Fruit fly (Drosophila melanogaster) whole organism, embryonic: ENCODE measurements around the gene Rab3GAP1.
A peak's percentile ranks its signal among the peaks of the same experiment; 100 is the strongest.

Experiments used
- Atf3 ChIP-seq: fragments of 200-800 bp; sonication (Bioruptor generic); optimal IDR thresholded peaks from 3 replicates; lab custom pipeline; 2016; ENCODE audit warnings: missing biosample characterization, missing genetic modification characterization
- B-H1 ChIP-seq: fragments of 200-800 bp; sonication (Bioruptor generic); IDR thresholded peaks from 3 replicates; pipeline ENCODE4 v1.3.6; 2022; ENCODE audit warnings: missing biosample characterization, missing genetic modification characterization
- Bdp1 ChIP-seq: fragments of 200-800 bp; sonication (Bioruptor generic); optimal IDR thresholded peaks from 3 replicates; lab custom pipeline; 2016; ENCODE audit warnings: missing biosample characterization, missing genetic modification characterization
- BtbVII ChIP-seq: fragments of 200-800 bp; sonication (Bioruptor generic); optimal IDR thresholded peaks from 3 replicates; lab custom pipeline; 2017; ENCODE audit warnings: missing biosample characterization, mild to moderate bottlenecking, missing genetic modification characterization
- C15 ChIP-seq: fragments of 200-800 bp; sonication (Bioruptor generic); IDR thresholded peaks from 3 replicates; pipeline ENCODE4 v1.3.6; 2022; ENCODE audit warnings: missing biosample characterization, missing genetic modification characterization
- CG15073 ChIP-seq: fragments of 200-800 bp; sonication (Bioruptor generic); optimal IDR thresholded peaks from 2 replicates; lab custom pipeline; 2016; ENCODE audit warnings: missing biosample characterization, missing genetic modification characterization
- CG1529 ChIP-seq: fragments of 200-800 bp; sonication (Bioruptor generic); optimal IDR thresholded peaks from 3 replicates; lab custom pipeline; 2018; ENCODE audit warnings: missing biosample characterization, missing genetic modification characterization
- CG15479 ChIP-seq: fragments of 200-800 bp; sonication (Bioruptor generic); optimal IDR thresholded peaks from 3 replicates; lab custom pipeline; 2019; ENCODE audit warnings: missing biosample characterization, mild to moderate bottlenecking, missing genetic modification characterization, moderate library complexity
- CG15696 ChIP-seq: fragments of 200-800 bp; sonication (Bioruptor generic); optimal IDR thresholded peaks from 2 replicates; lab custom pipeline; 2019; ENCODE audit warnings: missing biosample characterization, mild to moderate bottlenecking, missing genetic modification characterization, moderate library complexity
- CG17328 ChIP-seq: fragments of 200-800 bp; sonication (Bioruptor generic); IDR thresholded peaks from 2 replicates; pipeline ENCODE4 v1.3.6; 2022; ENCODE audit warnings: missing biosample characterization, missing genetic modification characterization
- CG18476 ChIP-seq: fragments of 200-800 bp; sonication (Bioruptor generic); optimal IDR thresholded peaks from 2 replicates; lab custom pipeline; 2016; ENCODE audit warnings: missing biosample characterization, mild to moderate bottlenecking, missing genetic modification characterization
- CG18599 ChIP-seq: fragments of 200-800 bp; sonication (Bioruptor generic); optimal IDR thresholded peaks from 3 replicates; lab custom pipeline; 2017; ENCODE audit warnings: missing biosample characterization, missing genetic modification characterization, mild to moderate bottlenecking, moderate library complexity, missing genetic modification reagents
- CG18764 ChIP-seq: fragments of 200-800 bp; sonication (Bioruptor generic); optimal IDR thresholded peaks from 3 replicates; lab custom pipeline; 2016; ENCODE audit warnings: missing biosample characterization, missing genetic modification characterization
- CG2120 ChIP-seq: fragments of 200-800 bp; sonication (Bioruptor generic); optimal IDR thresholded peaks from 3 replicates; lab custom pipeline; 2016; ENCODE audit warnings: missing biosample characterization, missing genetic modification characterization
- CG31224 ChIP-seq: fragments of 200-800 bp; sonication (Bioruptor generic); IDR thresholded peaks from 2 replicates; pipeline ENCODE4 v1.3.6; 2022; ENCODE audit warnings: missing biosample characterization, missing genetic modification characterization
- CG3407 ChIP-seq: fragments of 200-800 bp; sonication (Bioruptor generic); optimal IDR thresholded peaks from 2 replicates; lab custom pipeline; 2018; ENCODE audit warnings: missing biosample characterization, mild to moderate bottlenecking, missing genetic modification characterization
- CG5953 ChIP-seq: fragments of 200-800 bp; sonication (Bioruptor generic); IDR thresholded peaks from 2 replicates; pipeline ENCODE4 v1.3.6; 2022; ENCODE audit warnings: missing biosample characterization, missing genetic modification characterization
- CG6175 ChIP-seq: fragments of 200-800 bp; sonication (Bioruptor generic); IDR thresholded peaks from 3 replicates; pipeline ENCODE4 v1.3.6; 2022; ENCODE audit warnings: missing biosample characterization, missing genetic modification characterization
- CG8478 ChIP-seq: fragments of >200 bp; optimal IDR thresholded peaks from 2 replicates; lab custom pipeline; 2018
- CG8765 ChIP-seq: fragments of 200-800 bp; sonication (Bioruptor generic); IDR thresholded peaks from 2 replicates; pipeline ENCODE4 v1.3.6; 2022; ENCODE audit warnings: missing biosample characterization, missing genetic modification characterization
- CG9437 ChIP-seq: fragments of 200-800 bp; sonication (Bioruptor generic); optimal IDR thresholded peaks from 2 replicates; lab custom pipeline; 2018; ENCODE audit warnings: missing biosample characterization, mild to moderate bottlenecking, missing genetic modification characterization
- Deaf1 ChIP-seq: fragments of 200-800 bp; optimal IDR thresholded peaks from 3 replicates; lab custom pipeline; 2019; ENCODE audit warnings: missing biosample characterization, mild to moderate bottlenecking, missing genetic modification characterization, moderate library complexity
- Dfd ChIP-seq, 2 experiments: fragments of >200 bp; optimal IDR thresholded peaks; 2 replicates each; lab custom pipeline; 2017; ENCODE audit warnings: missing biosample characterization in 2 of 2, missing genetic modification characterization in 2 of 2
- Gsc ChIP-seq: fragments of 200-800 bp; sonication (Bioruptor generic); IDR thresholded peaks from 2 replicates; pipeline ENCODE4 v1.3.6; 2022; ENCODE audit warnings: missing biosample characterization, missing genetic modification characterization
- HLH4C ChIP-seq: fragments of 200-800 bp; sonication (Bioruptor generic); IDR thresholded peaks from 3 replicates; pipeline ENCODE4 v1.3.6; 2022; ENCODE audit warnings: missing biosample characterization, missing genetic modification characterization; ENCODE audit not compliant: partially characterized antibody
- MBD-R2 ChIP-seq: fragments of 200-800 bp; sonication (Bioruptor generic); IDR thresholded peaks from 2 replicates; pipeline ENCODE4 v1.3.6; 2022; ENCODE audit warnings: missing biosample characterization, missing genetic modification characterization
- MESR4 ChIP-seq: fragments of 200-800 bp; sonication (Bioruptor generic); optimal IDR thresholded peaks from 2 replicates; lab custom pipeline; 2018; ENCODE audit warnings: missing biosample characterization, mild to moderate bottlenecking, missing genetic modification characterization, moderate library complexity
- Myb ChIP-seq: fragments of 200-800 bp; sonication (Bioruptor generic); optimal IDR thresholded peaks from 2 replicates; lab custom pipeline; 2016; ENCODE audit warnings: missing biosample characterization, missing genetic modification characterization
- NFAT ChIP-seq: fragments of 200-800 bp; sonication (Bioruptor generic); IDR thresholded peaks from 2 replicates; pipeline ENCODE4 v1.3.6; 2022; ENCODE audit warnings: missing biosample characterization, missing genetic modification characterization
- Nf-YC ChIP-seq: fragments of 200-800 bp; optimal IDR thresholded peaks from 3 replicates; lab custom pipeline; 2019; ENCODE audit warnings: missing biosample characterization, mild to moderate bottlenecking, missing genetic modification characterization, moderate library complexity
- Ptx1 ChIP-seq: fragments of 200-800 bp; sonication (Bioruptor generic); IDR thresholded peaks from 2 replicates; pipeline ENCODE4 v1.3.6; 2022; ENCODE audit warnings: missing biosample characterization, missing genetic modification characterization
- Rx ChIP-seq: fragments of 200-800 bp; sonication (Bioruptor generic); IDR thresholded peaks from 2 replicates; pipeline ENCODE4 v1.3.6; 2022; ENCODE audit warnings: missing biosample characterization, missing genetic modification characterization
- Sox100B ChIP-seq: fragments of 200-800 bp; sonication (Bioruptor generic); optimal IDR thresholded peaks from 3 replicates; lab custom pipeline; 2018; ENCODE audit warnings: missing biosample characterization, mild to moderate bottlenecking, missing genetic modification characterization
- Usf ChIP-seq: fragments of 200-800 bp; sonication (Bioruptor generic); optimal IDR thresholded peaks from 2 replicates; lab custom pipeline; 2017; ENCODE audit warnings: missing genotype, missing biosample characterization, missing genetic modification characterization
- Xrp1 ChIP-seq: fragments of 200-800 bp; sonication (Bioruptor generic); IDR thresholded peaks from 2 replicates; pipeline ENCODE4 v1.3.6; 2022; ENCODE audit warnings: missing biosample characterization, missing genetic modification characterization
- ash1 ChIP-seq: fragments of 200-800 bp; sonication (Bioruptor generic); optimal IDR thresholded peaks from 2 replicates; lab custom pipeline; 2018; ENCODE audit warnings: missing biosample characterization, mild to moderate bottlenecking, missing genetic modification characterization
- ci ChIP-seq: fragments of 200-800 bp; sonication (Bioruptor generic); IDR thresholded peaks from 3 replicates; pipeline ENCODE4 v1.3.6; 2022; ENCODE audit warnings: missing biosample characterization, missing genetic modification characterization
- crol ChIP-seq: fragments of 200-800 bp; sonication (Bioruptor generic); IDR thresholded peaks from 2 replicates; pipeline ENCODE4 v1.3.6; 2022; ENCODE audit warnings: missing biosample characterization, missing genetic modification characterization
- dmrt99B ChIP-seq: fragments of 200-800 bp; sonication (Bioruptor generic); optimal IDR thresholded peaks from 2 replicates; lab custom pipeline; 2018; ENCODE audit warnings: missing biosample characterization, mild to moderate bottlenecking, missing genetic modification characterization, moderate library complexity
- en ChIP-seq: fragments of 200-800 bp; sonication (Bioruptor generic); optimal IDR thresholded peaks from 2 replicates; lab custom pipeline; 2016; ENCODE audit warnings: missing biosample characterization, missing genetic modification characterization
- esg ChIP-seq: fragments of 200-800 bp; sonication (Bioruptor generic); conservative IDR thresholded peaks from 2 replicates; pipeline ENCODE4 v1.3.6; 2022; ENCODE audit warnings: missing biosample characterization, missing genetic modification characterization
- eve ChIP-seq, 2 experiments: fragments of >200 bp; optimal IDR thresholded peaks; 2 replicates each; lab custom pipeline; 2017; ENCODE audit warnings: missing biosample characterization in 2 of 2, missing genetic modification characterization in 2 of 2
- gt ChIP-seq: fragments of 200-800 bp; sonication (Bioruptor generic); IDR thresholded peaks from 2 replicates; pipeline ENCODE4 v1.3.6; 2022; ENCODE audit warnings: missing biosample characterization, missing genetic modification characterization
- her ChIP-seq: fragments of 200-800 bp; sonication (Bioruptor generic); optimal IDR thresholded peaks from 2 replicates; lab custom pipeline; 2016; ENCODE audit warnings: missing biosample characterization, missing genetic modification characterization
- inv ChIP-seq: fragments of 200-800 bp; sonication (Bioruptor generic); IDR thresholded peaks from 2 replicates; pipeline ENCODE4 v1.3.6; 2022; ENCODE audit warnings: missing biosample characterization, missing genetic modification characterization; ENCODE audit not compliant: partially characterized antibody
- prd ChIP-seq, 3 experiments: fragments of >200 bp in 2 of 3; fragments of 200-800 bp in 1 of 3; sonication (Bioruptor generic) in 1 of 3; optimal IDR thresholded peaks in 2 of 3; IDR thresholded peaks in 1 of 3; 2 replicates in 2 of 3; 3 replicates in 1 of 3; pipeline versions ENCODE4 v1.3.6 to Lab custom; 2017 to 2022; ENCODE audit warnings: missing biosample characterization in 1 of 3, missing genetic modification characterization in 1 of 3
- shn ChIP-seq: fragments of 200-800 bp; sonication (Bioruptor generic); optimal IDR thresholded peaks from 3 replicates; lab custom pipeline; 2016; ENCODE audit warnings: missing biosample characterization, missing genetic modification characterization
- sr ChIP-seq: fragments of 200-800 bp; sonication (Bioruptor generic); IDR thresholded peaks from 3 replicates; pipeline ENCODE4 v1.3.6; 2022; ENCODE audit warnings: missing biosample characterization, missing genetic modification characterization
- wek ChIP-seq: fragments of 200-800 bp; sonication (Bioruptor generic); optimal IDR thresholded peaks from 3 replicates; lab custom pipeline; 2018; ENCODE audit warnings: missing biosample characterization, mild to moderate bottlenecking, missing genetic modification characterization, moderate library complexity
- z ChIP-seq: fragments of 200-800 bp; sonication (Bioruptor generic); IDR thresholded peaks from 3 replicates; pipeline ENCODE4 v1.3.6; 2022; ENCODE audit warnings: missing biosample characterization, missing genetic modification characterization

Rab3GAP1 gene

DNA sequence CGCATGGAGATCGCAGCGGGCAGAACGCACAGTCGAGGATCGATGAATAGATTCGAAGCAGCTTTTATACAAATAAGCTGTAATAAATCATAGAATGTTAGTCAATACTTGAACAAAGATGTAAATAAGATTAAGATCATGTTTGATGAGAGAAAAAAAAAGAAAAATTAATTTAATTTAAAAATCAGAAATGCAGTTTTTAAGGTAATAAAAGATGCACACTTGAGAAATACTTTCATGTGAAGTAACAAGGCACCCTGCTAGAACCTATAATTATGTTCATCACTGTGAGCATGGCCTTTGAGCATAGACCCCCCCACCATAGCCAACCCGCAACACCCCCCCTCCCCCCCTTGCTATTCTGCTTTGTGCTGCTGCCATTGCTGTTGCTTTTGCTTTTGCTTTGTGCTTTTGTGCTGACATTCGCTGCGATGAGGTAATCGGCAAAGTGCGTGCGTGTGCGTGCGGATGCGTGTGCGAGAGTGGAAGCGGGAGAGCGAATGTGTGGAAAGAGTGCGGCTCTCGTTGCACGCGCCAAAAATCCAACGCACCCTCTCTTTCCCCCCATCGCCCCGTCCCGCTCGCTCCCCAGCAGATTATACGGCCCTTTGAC lies 32.4 kb upstream of the Rab3GAP1 start (continued):
- peak; percentile 78 for TF ChIP-seq CG15073 (GFP tag; lab: Kevin White, UChicago)
- peak; percentile 88 for TF ChIP-seq Deaf1 (tag; lab: Kevin White, UChicago)
- TF ChIP-seq CG8478 (lab: Kevin White, UChicago), result peak; percentile 28
- peak; percentile 78 for TF ChIP-seq Myb (GFP tag; lab: Kevin White, UChicago)
- TF ChIP-seq HLH4C (GFP tag; lab: Robert Waterston, UW), result peak; percentile 22; the same call in 1 of the 3 replicates
- TF ChIP-seq Gsc (GFP tag; lab: Robert Waterston, UW), result peak; percentile 82
- TF ChIP-seq CG3407 (GFP tag; lab: Kevin White, UChicago), result peak; percentile 94
- no peak for TF ChIP-seq Dfd (GFP tag; optimal IDR thresholded peaks at IDR 0.05; lab: Kevin White, UChicago)
- TF ChIP-seq esg (GFP tag; lab: Robert Waterston, UW), result peak; percentile 97
- peak; percentile 99 for TF ChIP-seq Sox100B (GFP tag; lab: Kevin White, UChicago)
- TF ChIP-seq CG15479, result no peak
- peak; percentile 96 for TF ChIP-seq Xrp1
- TF ChIP-seq BtbVII (GFP tag; lab: Kevin White, UChicago), result peak; percentile 99
- peak; percentile 84 for TF ChIP-seq CG15696 (tag; lab: Kevin White, UChicago)
- TF ChIP-seq CG18599 (GFP tag; lab: Kevin White, UChicago), result peak; percentile 98
- TF ChIP-seq CG1529, result peak; percentile 92
- TF ChIP-seq MBD-R2 (GFP tag; lab: Robert Waterston, UW), result peak; percentile 88
- TF ChIP-seq shn (GFP tag; lab: Kevin White, UChicago), result peak; percentile 87
- TF ChIP-seq eve (GFP tag; optimal IDR thresholded peaks at IDR 0.05; lab: Kevin White, UChicago), result peak in 1 of 2 experiments; percentile 98
- peak; percentile 56; the same call in 1 of the 3 replicates for TF ChIP-seq sr (GFP tag; lab: Robert Waterston, UW)
- TF ChIP-seq CG18764 (GFP tag; lab: Kevin White, UChicago), result peak; percentile 89
- peak; percentile 92 for TF ChIP-seq CG31224
- peak; percentile 53; the same call in 2 of the 3 replicates for TF ChIP-seq z (GFP tag; lab: Robert Waterston, UW)
- TF ChIP-seq CG8765 (GFP tag; lab: Robert Waterston, UW), result peak; percentile 79; the same call in 1 of the 2 replicates
- peak; percentile 78 for TF ChIP-seq Atf3 (GFP tag; lab: Kevin White, UChicago)
- TF ChIP-seq dmrt99B (tag; lab: Kevin White, UChicago), result peak; percentile 99
- TF ChIP-seq ci, result peak; percentile 93
- peak; percentile 94 for TF ChIP-seq Usf (GFP tag; lab: Kevin White, UChicago)
- peak; percentile 69 for TF ChIP-seq Bdp1 (GFP tag; lab: Kevin White, UChicago)
- peak; percentile 32 for TF ChIP-seq MESR4 (GFP tag; lab: Kevin White, UChicago)
- TF ChIP-seq crol (GFP tag; lab: Robert Waterston, UW), result peak; percentile 99
- peak; percentile 94 for TF ChIP-seq CG9437 (GFP tag; lab: Kevin White, UChicago)
- TF ChIP-seq CG5953 (GFP tag; lab: Robert Waterston, UW), result peak; percentile 92
- TF ChIP-seq B-H1 (GFP tag; lab: Robert Waterston, UW), result peak; percentile 96
- TF ChIP-seq wek (GFP tag; lab: Kevin White, UChicago), result peak; percentile 83
- TF ChIP-seq NFAT, result peak; percentile 95
- peak; percentile 85 for TF ChIP-seq gt
- TF ChIP-seq CG2120 (GFP tag; lab: Kevin White, UChicago), result peak; percentile 97
- peak; percentile 91 for TF ChIP-seq Rx
- peak; percentile 89 for TF ChIP-seq CG18476
- peak; percentile 94 for TF ChIP-seq Nf-YC (tag; lab: Kevin White, UChicago)
- TF ChIP-seq inv (GFP tag; lab: Robert Waterston, UW), result no peak; the same call in 1 of the 2 replicates
- TF ChIP-seq en, result peak; percentile 84
- TF ChIP-seq C15 (GFP tag; lab: Robert Waterston, UW), result peak; percentile 89
- peak; percentile 98 for TF ChIP-seq Ptx1 (GFP tag; lab: Robert Waterston, UW)
- TF ChIP-seq prd (optimal IDR thresholded peaks at IDR 0.05; lab: Kevin White, UChicago), result no peak
- peak; percentile 97 for TF ChIP-seq prd (GFP tag; IDR thresholded peaks at IDR 0.05; lab: Robert Waterston, UW)
- TF ChIP-seq CG6175 (GFP tag; lab: Robert Waterston, UW), result peak; percentile 75; the same call in 2 of the 3 replicates
- TF ChIP-seq CG17328 (GFP tag; lab: Robert Waterston, UW), result peak; percentile 90
- peak; percentile 73 for TF ChIP-seq her (GFP tag; lab: Kevin White, UChicago)
- TF ChIP-seq ash1 (GFP tag; lab: Kevin White, UChicago), result peak; percentile 83
